Fruit fly (Drosophila melanogaster) whole organism, pupa: ENCODE data around the gene AspRS-m.

Experiments
- CG10348 ChIP-seq: fragments of 200-800 bp; sonication (Bioruptor generic); IDR thresholded peaks from 2 replicates; pipeline ENCODE4 v1.3.6; 2022; ENCODE audit warnings: missing biosample characterization, missing genetic modification characterization
- CG12605 ChIP-seq: fragments of 200-800 bp; sonication (Bioruptor generic); IDR thresholded peaks from 2 replicates; pipeline ENCODE4 v1.3.6; 2022; ENCODE audit warnings: missing biosample characterization, missing genetic modification characterization
- CG13204 ChIP-seq: fragments of 200-800 bp; sonication (Bioruptor generic); optimal IDR thresholded peaks from 2 replicates; lab custom pipeline; 2018; ENCODE audit warnings: missing biosample characterization, mild to moderate bottlenecking, missing genetic modification characterization, moderate library complexity
- CG14655 ChIP-seq: fragments of 200-800 bp; sonication (Bioruptor generic); optimal IDR thresholded peaks from 3 replicates; lab custom pipeline; 2017; ENCODE audit warnings: mild to moderate bottlenecking, missing biosample characterization, missing genetic modification reagents, missing genetic modification characterization
- CG15710 ChIP-seq: fragments of 200-800 bp; sonication (Bioruptor generic); optimal IDR thresholded peaks from 2 replicates; lab custom pipeline; 2018; ENCODE audit warnings: missing biosample characterization, mild to moderate bottlenecking, missing genetic modification characterization, moderate library complexity
- CG17806 ChIP-seq: fragments of 200-800 bp; sonication (Bioruptor generic); optimal IDR thresholded peaks from 2 replicates; lab custom pipeline; 2018; ENCODE audit warnings: missing biosample characterization, mild to moderate bottlenecking, missing genetic modification characterization, moderate library complexity
- CG32121 ChIP-seq: fragments of 200-800 bp; sonication (Bioruptor generic); IDR thresholded peaks from 2 replicates; pipeline ENCODE4 v1.3.6; 2022; ENCODE audit warnings: missing biosample characterization, missing genetic modification characterization
- CG34367 ChIP-seq: fragments of 200-800 bp; sonication (Bioruptor generic); optimal IDR thresholded peaks from 2 replicates; lab custom pipeline; 2018; ENCODE audit warnings: missing biosample characterization, mild to moderate bottlenecking, missing genetic modification characterization
- CG4496 ChIP-seq: fragments of 200-800 bp; sonication (Bioruptor generic); IDR thresholded peaks from 3 replicates; pipeline ENCODE4 v1.3.6; 2022; ENCODE audit warnings: missing biosample characterization, missing genetic modification characterization
- CG8159 ChIP-seq: fragments of 200-800 bp; sonication (Bioruptor generic); optimal IDR thresholded peaks from 3 replicates; lab custom pipeline; 2018; ENCODE audit warnings: missing biosample characterization, mild to moderate bottlenecking, missing genetic modification characterization, moderate library complexity
- CG8301 ChIP-seq: fragments of 200-800 bp; sonication (Bioruptor generic); optimal IDR thresholded peaks from 2 replicates; lab custom pipeline; 2018; ENCODE audit warnings: missing biosample characterization, mild to moderate bottlenecking, missing genetic modification characterization
- CG9948 ChIP-seq: fragments of 200-800 bp; sonication (Bioruptor generic); optimal IDR thresholded peaks from 2 replicates; lab custom pipeline; 2018; ENCODE audit warnings: missing biosample characterization, mild to moderate bottlenecking, missing genetic modification characterization, moderate library complexity
- D1 ChIP-seq: fragments of 200-800 bp; sonication (Bioruptor generic); optimal IDR thresholded peaks from 2 replicates; lab custom pipeline; 2018; ENCODE audit warnings: missing biosample characterization, mild to moderate bottlenecking, missing genetic modification characterization, moderate library complexity
- EcR ChIP-seq: fragments of 200-800 bp; sonication (Bioruptor generic); optimal IDR thresholded peaks from 3 replicates; lab custom pipeline; 2019; ENCODE audit warnings: missing biosample characterization, missing genetic modification characterization, mild to moderate bottlenecking, moderate library complexity, missing genetic modification reagents
- Ets98B ChIP-seq: fragments of 200-800 bp; sonication (Bioruptor generic); IDR thresholded peaks from 2 replicates; pipeline ENCODE4 v1.3.6; 2022; ENCODE audit warnings: missing biosample characterization, missing genetic modification characterization
- Pif1A ChIP-seq: fragments of 200-800 bp; sonication (Bioruptor generic); optimal IDR thresholded peaks from 3 replicates; lab custom pipeline; 2016; ENCODE audit warnings: missing biosample characterization, missing genetic modification characterization
- Pif1B ChIP-seq: fragments of 200-800 bp; sonication (Bioruptor generic); optimal IDR thresholded peaks from 3 replicates; lab custom pipeline; 2016; ENCODE audit warnings: missing biosample characterization, missing genetic modification characterization
- Snoo ChIP-seq: fragments of 200-800 bp; sonication (Bioruptor generic); optimal IDR thresholded peaks from 3 replicates; lab custom pipeline; 2017; ENCODE audit warnings: missing biosample characterization, mild to moderate bottlenecking, missing genetic modification characterization, inconsistent platforms
- fd96Ca ChIP-seq: fragments of 200-800 bp; sonication (Bioruptor generic); IDR thresholded peaks from 3 replicates; pipeline ENCODE4 v1.3.6; 2022; ENCODE audit warnings: missing biosample characterization, missing genetic modification characterization
- gl ChIP-seq: fragments of 200-800 bp; sonication (Bioruptor generic); optimal IDR thresholded peaks from 2 replicates; lab custom pipeline; 2018; ENCODE audit warnings: missing biosample characterization, mild to moderate bottlenecking, missing genetic modification characterization
- rn ChIP-seq: fragments of 200-800 bp; sonication (Bioruptor generic); IDR thresholded peaks from 2 replicates; pipeline ENCODE4 v1.3.6; 2022; ENCODE audit warnings: missing biosample characterization, missing genetic modification characterization

Gene AspRS-m

dm6 chr2L:16848670-16849069 lies 21.8 kb downstream of the AspRS-m start, which contains the start of gene CG13284:
TSS of gene CG13284 (minus strand) at chr2L:16848716.
- TF ChIP-seq CG15710 (tag; lab: Kevin White, UChicago) (no peak), CG8159 (tag; lab: Kevin White, UChicago) (no peak), CG8301 (tag; lab: Kevin White, UChicago) (no peak), EcR (GFP tag; lab: Kevin White, UChicago) (no peak), CG10348 (GFP tag; lab: Robert Waterston, UW) (no peak), gl (tag; lab: Kevin White, UChicago) (no peak), CG12605 (GFP tag; lab: Robert Waterston, UW) (no peak), CG17806 (tag; lab: Kevin White, UChicago) (no peak), Pif1A (no peak), CG4496 (no peak), CG32121 (no peak), CG9948 (tag; lab: Kevin White, UChicago) (no peak)

- TF ChIP-seq CG34367 (tag; lab: Kevin White, UChicago) (no peak), CG32121 (no peak), CG14655 (GFP tag; lab: Kevin White, UChicago) (no peak), gl (tag; lab: Kevin White, UChicago) (no peak)
Observed at dm6 chr2L:16850442-16850841, 23.6 kb downstream of the AspRS-m start.

dm6 chr2L:16852318-16852932 lies 25.5 kb downstream of the AspRS-m start, which contains the start of gene CG31810:
TSS of gene CG31810 (minus strand) at chr2L:16852368.
- TF ChIP-seq D1 (tag; lab: Kevin White, UChicago) = peak; percentile 55
- TF ChIP-seq CG4496 = no peak
- 0 out of 2 replicates have a peak, but pooled peaks have one; percentile 17 for TF ChIP-seq CG32121
- TF ChIP-seq, all 21 proteins: peak for 2

- TF ChIP-seq CG15710 (tag; lab: Kevin White, UChicago) (no peak), Pif1B (GFP tag; lab: Kevin White, UChicago) (no peak), CG10348 (GFP tag; lab: Robert Waterston, UW) (no peak), EcR (GFP tag; lab: Kevin White, UChicago) (no peak), Pif1A (no peak), D1 (tag; lab: Kevin White, UChicago) (no peak), Snoo (no peak), fd96Ca (no peak)
Observed at dm6 chr2L:16857131-16857530, 30.3 kb downstream of the AspRS-m start.

- no peak for TF ChIP-seq CG32121
- no peak for TF ChIP-seq EcR (GFP tag; lab: Kevin White, UChicago)
- TF ChIP-seq D1 (tag; lab: Kevin White, UChicago) = no peak
- TF ChIP-seq CG10348 (GFP tag; lab: Robert Waterston, UW) = no peak
- TF ChIP-seq gl (tag; lab: Kevin White, UChicago) = no peak
- no peak for TF ChIP-seq CG13204 (GFP tag; lab: Kevin White, UChicago)
- no peak for TF ChIP-seq CG14655 (GFP tag; lab: Kevin White, UChicago)
- TF ChIP-seq Ets98B (GFP tag; lab: Robert Waterston, UW) = no peak
- no peak for TF ChIP-seq CG9948 (tag; lab: Kevin White, UChicago)
- TF ChIP-seq CG8301 (tag; lab: Kevin White, UChicago) = no peak
- TF ChIP-seq CG8159 (tag; lab: Kevin White, UChicago) = no peak
- no peak for TF ChIP-seq CG15710 (tag; lab: Kevin White, UChicago)
- TF ChIP-seq Snoo = no peak
- TF ChIP-seq CG34367 (tag; lab: Kevin White, UChicago) = no peak
- TF ChIP-seq CG17806 (tag; lab: Kevin White, UChicago) = no peak
- TF ChIP-seq Pif1A = no peak
- no peak for TF ChIP-seq rn (GFP tag; lab: Robert Waterston, UW)
- TF ChIP-seq CG4496 = no peak
Observed at dm6 chr2L:16857665-16858064, 30.8 kb downstream of the AspRS-m start.

dm6 chr2L:16858466-16859007 lies 31.7 kb downstream of the AspRS-m start, which contains the start of gene CG31809:
TSS of gene CG31809 (minus strand) at chr2L:16858714.
- TF ChIP-seq CG14655 (GFP tag; lab: Kevin White, UChicago) (no peak), D1 (tag; lab: Kevin White, UChicago) (peak; percentile 38)

dm6 chr2L:16859103-16859502 lies 32.2 kb downstream of the AspRS-m start:
- no peak for TF ChIP-seq CG9948 (tag; lab: Kevin White, UChicago)
- TF ChIP-seq Ets98B (GFP tag; lab: Robert Waterston, UW) = no peak
